Worm (Caenorhabditis elegans): Measurements from ENCODE around the gene nhr-20.
A peak's percentile ranks its signal among the peaks of the same experiment; 100 is the strongest.

- no peak for TF ChIP-seq flt-1 (GFP tag; IDR thresholded peaks at IDR 0.05)
- no peak for TF ChIP-seq ama-1 (optimal IDR thresholded peaks at IDR 0.05)
- TF ChIP-seq scrt-1 (GFP tag; IDR thresholded peaks at IDR 0.05), result no peak
- TF ChIP-seq tbx-37 (GFP tag; conservative IDR thresholded peaks at IDR 0.05), result peak; percentile 59; the same call in 1 of the 2 replicates
- TF ChIP-seq tbx-11 (GFP tag; IDR thresholded peaks at IDR 0.05), result no peak
- TF ChIP-seq hmbx-1 (tag; optimal IDR thresholded peaks at IDR 0.05), result no peak
- TF ChIP-seq ceh-36 (tag; optimal IDR thresholded peaks at IDR 0.05), result no peak
- TF ChIP-seq ceh-13 (GFP tag; optimal IDR thresholded peaks at IDR 0.05), result no peak
- no peak for TF ChIP-seq F13C5.2 (tag; optimal IDR thresholded peaks at IDR 0.05)
- TF ChIP-seq hmg-4 (GFP tag; optimal IDR thresholded peaks at IDR 0.05), result peak; percentile 41
Measured at ce11 chrIII:4196301-4196987, 36.6 kb downstream of the nhr-20 start.
